Worm (Caenorhabditis elegans): ENCODE measurements around the gene ZK285.2.

ZK285.2 gene

ce11 chrV:16017671-16018070, 29.0 kb upstream of the ZK285.2 start, which contains the start of gene srx-43:
srx-43 (plus strand) TSS chrV:16017971.
- TF ChIP-seq unc-62 (GFP tag; optimal IDR thresholded peaks at IDR 0.05), result no peak
- TF ChIP-seq tbx-8 (GFP tag; optimal IDR thresholded peaks at IDR 0.05), result no peak
- TF ChIP-seq ces-1 (GFP tag; optimal IDR thresholded peaks at IDR 0.05), result no peak
- TF ChIP-seq ceh-83 (GFP tag; optimal IDR thresholded peaks at IDR 0.05), result no peak
- no peak for TF ChIP-seq nhr-2 (tag; optimal IDR thresholded peaks at IDR 0.05)
- TF ChIP-seq ztf-11 (tag; optimal IDR thresholded peaks at IDR 0.05), result no peak
- TF ChIP-seq hlh-1 (tag; optimal IDR thresholded peaks at IDR 0.05), result no peak
- no peak for TF ChIP-seq sem-2 (GFP tag; optimal IDR thresholded peaks at IDR 0.05)
- TF ChIP-seq ceh-39 (tag; optimal IDR thresholded peaks at IDR 0.05), result no peak
- no peak for TF ChIP-seq elt-1 (tag; optimal IDR thresholded peaks at IDR 0.05; ENCODE audit: borderline replicate concordance, insufficient read depth)
- TF ChIP-seq unc-120 (tag; optimal IDR thresholded peaks at IDR 0.05; ENCODE audit: poor library complexity, severe bottlenecking), result no peak
- TF ChIP-seq mab-5 (tag; optimal IDR thresholded peaks at IDR 0.05), result no peak
- no peak for TF ChIP-seq snpc-4 (tag; optimal IDR thresholded peaks at IDR 0.05)
- TF ChIP-seq lin-13 (tag; optimal IDR thresholded peaks at IDR 0.05), result no peak
- TF ChIP-seq lsy-2 (tag; optimal IDR thresholded peaks at IDR 0.05), result no peak
- no peak for TF ChIP-seq flh-1 (GFP tag; optimal IDR thresholded peaks at IDR 0.05)

- no peak for TF ChIP-seq drap-1 (GFP tag; optimal IDR thresholded peaks at IDR 0.05)
- TF ChIP-seq flh-1 (GFP tag; optimal IDR thresholded peaks at IDR 0.05), result no peak
- TF ChIP-seq pha-4 (tag; optimal IDR thresholded peaks at IDR 0.05), result no peak
- no peak for TF ChIP-seq hlh-1 (tag; optimal IDR thresholded peaks at IDR 0.05)
- TF ChIP-seq ces-1 (GFP tag; optimal IDR thresholded peaks at IDR 0.05), result no peak
- no peak for TF ChIP-seq snpc-4 (tag; optimal IDR thresholded peaks at IDR 0.05)
- TF ChIP-seq elt-3 (tag; optimal IDR thresholded peaks at IDR 0.05), result no peak
- no peak for TF ChIP-seq nhr-12 (tag; optimal IDR thresholded peaks at IDR 0.05)
- TF ChIP-seq elt-1 (tag; optimal IDR thresholded peaks at IDR 0.05; ENCODE audit: borderline replicate concordance, insufficient read depth), result no peak
- TF ChIP-seq unc-62 (GFP tag; optimal IDR thresholded peaks at IDR 0.05), result no peak
- TF ChIP-seq bed-3 (GFP tag; optimal IDR thresholded peaks at IDR 0.05), result no peak
- TF ChIP-seq ham-2 (GFP tag; optimal IDR thresholded peaks at IDR 0.05), result no peak
- no peak for TF ChIP-seq sptf-1 (tag; optimal IDR thresholded peaks at IDR 0.05)
- no peak for TF ChIP-seq ceh-39 (tag; optimal IDR thresholded peaks at IDR 0.05)
- TF ChIP-seq unc-120 (tag; optimal IDR thresholded peaks at IDR 0.05; ENCODE audit: poor library complexity, severe bottlenecking), result no peak
- TF ChIP-seq mep-1 (tag; optimal IDR thresholded peaks at IDR 0.05), result no peak
- no peak for TF ChIP-seq nhr-28 (tag; optimal IDR thresholded peaks at IDR 0.05)
- no peak for TF ChIP-seq sem-2 (GFP tag; optimal IDR thresholded peaks at IDR 0.05)
- TF ChIP-seq nhr-2 (tag; optimal IDR thresholded peaks at IDR 0.05), result no peak
- TF ChIP-seq lin-32 (GFP tag; optimal IDR thresholded peaks at IDR 0.05), result no peak
Measured at ce11 chrV:16020042-16020441, 26.6 kb upstream of the ZK285.2 start, which contains the start of gene srx-44. srx-44 (plus strand) TSS chrV:16020342.

ce11 chrV:16022600-16022999, 24.1 kb upstream of the ZK285.2 start:
- TF ChIP-seq mep-1 (tag; optimal IDR thresholded peaks at IDR 0.05), result no peak
- peak; percentile 59 for TF ChIP-seq sptf-1 (tag; optimal IDR thresholded peaks at IDR 0.05)

ce11 chrV:16023051-16023450, 23.6 kb upstream of the ZK285.2 start, which contains the start of gene cwc-15:
cwc-15 (plus strand) TSS chrV:16023351.
- TF ChIP-seq nhr-28 (tag; optimal IDR thresholded peaks at IDR 0.05), result no peak
- TF ChIP-seq flh-1 (GFP tag; optimal IDR thresholded peaks at IDR 0.05), result no peak
- no peak for TF ChIP-seq bed-3 (GFP tag; optimal IDR thresholded peaks at IDR 0.05)
- no peak for TF ChIP-seq ztf-11 (tag; optimal IDR thresholded peaks at IDR 0.05)
- no peak for TF ChIP-seq ceh-39 (tag; optimal IDR thresholded peaks at IDR 0.05)
- TF ChIP-seq mep-1 (tag; optimal IDR thresholded peaks at IDR 0.05), result no peak
- no peak for TF ChIP-seq sem-2 (GFP tag; optimal IDR thresholded peaks at IDR 0.05)
- TF ChIP-seq unc-120 (tag; optimal IDR thresholded peaks at IDR 0.05; ENCODE audit: poor library complexity, severe bottlenecking), result no peak
- no peak for TF ChIP-seq tbx-8 (GFP tag; optimal IDR thresholded peaks at IDR 0.05)
- TF ChIP-seq drap-1 (GFP tag; optimal IDR thresholded peaks at IDR 0.05), result no peak
- no peak for TF ChIP-seq ceh-83 (GFP tag; optimal IDR thresholded peaks at IDR 0.05)
- no peak for TF ChIP-seq unc-62 (GFP tag; optimal IDR thresholded peaks at IDR 0.05)
- no peak for TF ChIP-seq M03D4.4 (tag; optimal IDR thresholded peaks at IDR 0.05)

- no peak for TF ChIP-seq lsy-2 (tag; optimal IDR thresholded peaks at IDR 0.05)
- TF ChIP-seq unc-62 (GFP tag; optimal IDR thresholded peaks at IDR 0.05), result no peak
- no peak for TF ChIP-seq nhr-28 (tag; optimal IDR thresholded peaks at IDR 0.05)
- TF ChIP-seq mls-2 (tag; optimal IDR thresholded peaks at IDR 0.05), result no peak
- no peak for TF ChIP-seq ceh-83 (GFP tag; optimal IDR thresholded peaks at IDR 0.05)
Measured at ce11 chrV:16023559-16023958, 23.1 kb upstream of the ZK285.2 start.

ce11 chrV:16024300-16024699, 22.4 kb upstream of the ZK285.2 start, which contains the start of gene T10C6.6:
T10C6.6 (plus strand) TSS chrV:16024326.
- no peak for TF ChIP-seq ztf-11 (tag; optimal IDR thresholded peaks at IDR 0.05)
- TF ChIP-seq ceh-39 (tag; optimal IDR thresholded peaks at IDR 0.05), result no peak
